Comparison of ENCODE assay signal across 1 worm cellular context in the genomic region with DNA sequence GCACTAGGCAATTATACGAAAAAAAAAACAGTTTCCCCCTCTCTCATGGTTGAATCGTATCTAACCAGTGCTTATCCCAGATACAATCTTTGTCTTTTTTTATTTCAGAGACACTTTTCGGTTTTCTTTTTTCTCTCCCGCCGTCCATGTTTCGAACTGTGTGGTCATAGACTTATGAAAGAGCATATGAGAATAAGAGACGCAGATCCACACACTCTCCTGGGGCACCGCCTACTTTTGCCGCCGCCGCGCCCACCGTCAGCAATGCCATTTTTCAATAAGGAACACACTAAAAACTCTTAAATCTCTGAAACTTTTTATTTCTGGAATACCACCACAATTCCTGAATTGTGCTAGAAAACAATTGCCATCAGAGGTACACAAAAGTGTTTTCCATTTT.
TF ChIP-seq lines count a peak whose summit lies in the region.

A gene (plus strand): TSS at position 269 of the 400 bp plus-strand sequence.

TF ChIP-seq in whole organism, L1 larva, 84 proteins besides CTCF, POLR2A, EP300 and RAD21 (continued from another document):
- TF ChIP-seq lin-39 (tag; optimal IDR thresholded peaks at IDR 0.05; lab: Kevin White, UChicago) (no peak), C04F5.9 (tag; optimal IDR thresholded peaks at IDR 0.05; lab: Kevin White, UChicago) (no peak)
TF ChIP-seq in whole organism, L1 larva: peak in this region for 5.
